Worm (Caenorhabditis elegans) whole organism, L2 larva: ENCODE measurements around the gene T01B7.9.

Experiments
- lsy-2 ChIP-seq, 2 experiments: fragments of 150-350 bp in 1 of 2; sonication (generic microtip) in 1 of 2; optimal IDR thresholded peaks; 2 replicates each; lab custom pipeline; 2014 to 2017; ENCODE audit warnings: missing biosample characterization in 2 of 2, missing genetic modification characterization in 2 of 2
- ztf-11 ChIP-seq: sonication (generic microtip); optimal IDR thresholded peaks from 2 replicates; lab custom pipeline; 2017; ENCODE audit warnings: missing biosample characterization, missing genetic modification characterization

ce11 chrII:8765131-8765530 is 38.5 kb upstream of the T01B7.9 start:
- TF ChIP-seq ztf-11 (tag; lab: Kevin White, UChicago), result no peak
- TF ChIP-seq lsy-2 (tag; optimal IDR thresholded peaks at IDR 0.05; lab: Kevin White, UChicago), result no peak
